Fruit fly (Drosophila melanogaster) whole organism, embryonic: ENCODE results near the gene CG15306.

ENCODE experiments used
- Abd-B ChIP-seq: fragments of 200-800 bp; sonication (Bioruptor generic); optimal IDR thresholded peaks from 2 replicates; lab custom pipeline; 2018; ENCODE audit warnings: missing biosample characterization, mild to moderate bottlenecking, missing genetic modification characterization, moderate library complexity
- BEAF-32 ChIP-seq: fragments of 200-800 bp; sonication (Bioruptor generic); optimal IDR thresholded peaks from 3 replicates; lab custom pipeline; 2017; ENCODE audit warnings: missing biosample characterization, missing genetic modification characterization, mild to moderate bottlenecking, moderate library complexity, missing genetic modification reagents
- CG10979 ChIP-seq: fragments of 200-800 bp; sonication (Bioruptor generic); optimal IDR thresholded peaks from 2 replicates; lab custom pipeline; 2018; ENCODE audit warnings: missing biosample characterization, mild to moderate bottlenecking, missing genetic modification characterization, moderate library complexity
- CG12391 ChIP-seq: fragments of 200-800 bp; sonication (Bioruptor generic); optimal IDR thresholded peaks from 3 replicates; lab custom pipeline; 2018; ENCODE audit warnings: missing biosample characterization, mild to moderate bottlenecking, missing genetic modification characterization, moderate library complexity
- CG12744 ChIP-seq: fragments of 200-800 bp; sonication (Bioruptor generic); optimal IDR thresholded peaks from 2 replicates; lab custom pipeline; 2016; ENCODE audit warnings: missing biosample characterization, missing genetic modification characterization
- CG13424 ChIP-seq: fragments of 200-800 bp; sonication (Bioruptor generic); optimal IDR thresholded peaks from 2 replicates; lab custom pipeline; 2019; ENCODE audit warnings: missing biosample characterization, mild to moderate bottlenecking, missing genetic modification characterization, moderate library complexity
- CG13775 ChIP-seq: fragments of 200-800 bp; sonication (Bioruptor generic); optimal IDR thresholded peaks from 3 replicates; lab custom pipeline; 2017; ENCODE audit warnings: missing biosample characterization, mild to moderate bottlenecking, missing genetic modification characterization
- CG14014 ChIP-seq: fragments of 200-800 bp; sonication (Bioruptor generic); IDR thresholded peaks from 2 replicates; pipeline ENCODE4 v1.3.6; 2022; ENCODE audit warnings: missing biosample characterization, missing genetic modification characterization
- CG15479 ChIP-seq: fragments of 200-800 bp; sonication (Bioruptor generic); optimal IDR thresholded peaks from 3 replicates; lab custom pipeline; 2019; ENCODE audit warnings: missing biosample characterization, mild to moderate bottlenecking, missing genetic modification characterization, moderate library complexity
- CG1832 ChIP-seq: fragments of 200-800 bp; sonication (Bioruptor generic); optimal IDR thresholded peaks from 2 replicates; lab custom pipeline; 2017; ENCODE audit warnings: missing biosample characterization, mild to moderate bottlenecking, missing genetic modification characterization, inconsistent platforms
- CG18476 ChIP-seq: fragments of 200-800 bp; sonication (Bioruptor generic); optimal IDR thresholded peaks from 2 replicates; lab custom pipeline; 2016; ENCODE audit warnings: missing biosample characterization, mild to moderate bottlenecking, missing genetic modification characterization
- CG2678 ChIP-seq: fragments of 200-800 bp; sonication (Bioruptor generic); optimal IDR thresholded peaks from 3 replicates; lab custom pipeline; 2019; ENCODE audit warnings: missing biosample characterization, mild to moderate bottlenecking, missing genetic modification characterization, moderate library complexity
- CG31388 ChIP-seq: fragments of 200-800 bp; sonication (Bioruptor generic); optimal IDR thresholded peaks from 2 replicates; lab custom pipeline; 2016; ENCODE audit warnings: missing biosample characterization, missing genetic modification characterization
- CG34224 ChIP-seq: fragments of 200-800 bp; sonication (Bioruptor generic); IDR thresholded peaks from 3 replicates; pipeline ENCODE4 v1.3.6; 2022; ENCODE audit warnings: missing biosample characterization, missing genetic modification characterization; ENCODE audit not compliant: partially characterized antibody
- CG42726 ChIP-seq: fragments of 200-800 bp; sonication (Bioruptor generic); IDR thresholded peaks from 2 replicates; pipeline ENCODE4 v1.3.6; 2022; ENCODE audit warnings: missing biosample characterization, missing genetic modification characterization; ENCODE audit not compliant: partially characterized antibody
- CG4404 ChIP-seq: fragments of 200-800 bp; sonication (Bioruptor generic); IDR thresholded peaks from 2 replicates; pipeline ENCODE4 v1.3.6; 2022; ENCODE audit warnings: missing biosample characterization, missing genetic modification characterization
- CG4707 ChIP-seq: fragments of 200-800 bp; sonication (Bioruptor generic); optimal IDR thresholded peaks from 2 replicates; lab custom pipeline; 2018; ENCODE audit warnings: missing biosample characterization, mild to moderate bottlenecking, missing genetic modification characterization, moderate library complexity
- CG7556 ChIP-seq: fragments of 200-800 bp; sonication (Bioruptor generic); optimal IDR thresholded peaks from 2 replicates; lab custom pipeline; 2017; ENCODE audit warnings: missing biosample characterization, mild to moderate bottlenecking, missing genetic modification characterization
- CG9727 ChIP-seq: fragments of 200-800 bp; sonication (Bioruptor generic); optimal IDR thresholded peaks from 3 replicates; lab custom pipeline; 2017; ENCODE audit warnings: missing biosample characterization, mild to moderate bottlenecking, missing genetic modification characterization
- CTCF ChIP-seq: fragments of 200-800 bp; sonication (Bioruptor generic); optimal IDR thresholded peaks from 2 replicates; lab custom pipeline; 2017; ENCODE audit warnings: missing biosample characterization, mild to moderate bottlenecking, missing genetic modification characterization, moderate library complexity
- Doc2 ChIP-seq: fragments of 200-800 bp; sonication (Bioruptor generic); IDR thresholded peaks from 2 replicates; pipeline ENCODE4 v1.3.6; 2022; ENCODE audit warnings: missing biosample characterization, missing genetic modification characterization
- Fer2 ChIP-seq: fragments of 200-800 bp; sonication (Bioruptor generic); optimal IDR thresholded peaks from 2 replicates; lab custom pipeline; 2018; ENCODE audit warnings: missing biosample characterization, mild to moderate bottlenecking, missing genetic modification characterization, moderate library complexity
- HHEX ChIP-seq: fragments of 200-800 bp; sonication (Bioruptor generic); optimal IDR thresholded peaks from 3 replicates; lab custom pipeline; 2017; ENCODE audit warnings: missing biosample characterization, mild to moderate bottlenecking, missing genetic modification characterization, missing genetic modification reagents
- HLH4C ChIP-seq: fragments of 200-800 bp; sonication (Bioruptor generic); IDR thresholded peaks from 3 replicates; pipeline ENCODE4 v1.3.6; 2022; ENCODE audit warnings: missing biosample characterization, missing genetic modification characterization; ENCODE audit not compliant: partially characterized antibody
- HLHmδ ChIP-seq: fragments of 200-800 bp; sonication (Bioruptor generic); optimal IDR thresholded peaks from 2 replicates; lab custom pipeline; 2018; ENCODE audit warnings: missing biosample characterization, mild to moderate bottlenecking, missing genetic modification characterization, moderate library complexity
- Hr51 ChIP-seq, 2 experiments: fragments of 200-800 bp; sonication (Bioruptor generic); optimal IDR thresholded peaks; 2 replicates in 1 of 2; 3 replicates in 1 of 2; lab custom pipeline; 2016 to 2018; ENCODE audit warnings: missing biosample characterization in 2 of 2, missing genetic modification characterization in 2 of 2, mild to moderate bottlenecking in 1 of 2, moderate library complexity in 1 of 2
- bsh ChIP-seq, 2 experiments: fragments of 200-800 bp; sonication (Bioruptor generic); optimal IDR thresholded peaks; 2 replicates each; lab custom pipeline; 2017 to 2018; ENCODE audit warnings: mild to moderate bottlenecking in 2 of 2, missing biosample characterization in 2 of 2, missing genetic modification characterization in 2 of 2, moderate library complexity in 1 of 2
- caup ChIP-seq: fragments of 200-800 bp; sonication (Bioruptor generic); optimal IDR thresholded peaks from 3 replicates; lab custom pipeline; 2017; ENCODE audit warnings: missing biosample characterization, mild to moderate bottlenecking, missing genetic modification characterization, moderate library complexity; ENCODE audit not compliant: severe bottlenecking
- dan ChIP-seq: fragments of 200-800 bp; sonication (Bioruptor generic); IDR thresholded peaks from 2 replicates; pipeline ENCODE4 v1.3.6; 2022; ENCODE audit warnings: missing biosample characterization, missing genetic modification characterization
- fu2 ChIP-seq: fragments of 200-800 bp; sonication (Bioruptor generic); optimal IDR thresholded peaks from 2 replicates; lab custom pipeline; 2016; ENCODE audit warnings: missing biosample characterization, missing genetic modification characterization
- lov ChIP-seq, 2 experiments: fragments of 200-800 bp in 1 of 2; fragments of >200 bp in 1 of 2; sonication (Bioruptor generic) in 1 of 2; IDR thresholded peaks in 1 of 2; optimal IDR thresholded peaks in 1 of 2; 2 replicates in 1 of 2; 3 replicates in 1 of 2; pipeline versions ENCODE4 v1.3.6 to Lab custom; 2017 to 2022; ENCODE audit warnings: missing biosample characterization in 1 of 2, missing genetic modification characterization in 1 of 2
- mam ChIP-seq: fragments of 200-800 bp; sonication (Bioruptor generic); optimal IDR thresholded peaks from 3 replicates; lab custom pipeline; 2016; ENCODE audit warnings: missing biosample characterization, missing genetic modification characterization
- nau ChIP-seq: fragments of 200-800 bp; sonication (Bioruptor generic); optimal IDR thresholded peaks from 3 replicates; lab custom pipeline; 2017; ENCODE audit warnings: missing biosample characterization, mild to moderate bottlenecking, missing genetic modification characterization, missing genetic modification reagents
- nom ChIP-seq: fragments of 200-800 bp; sonication (Bioruptor generic); optimal IDR thresholded peaks from 2 replicates; lab custom pipeline; 2017; ENCODE audit warnings: missing biosample characterization, missing genetic modification characterization, mild to moderate bottlenecking, moderate library complexity, missing genetic modification reagents
- prd ChIP-seq, 3 experiments: fragments of >200 bp in 2 of 3; fragments of 200-800 bp in 1 of 3; sonication (Bioruptor generic) in 1 of 3; optimal IDR thresholded peaks in 2 of 3; IDR thresholded peaks in 1 of 3; 2 replicates in 2 of 3; 3 replicates in 1 of 3; pipeline versions ENCODE4 v1.3.6 to Lab custom; 2017 to 2022; ENCODE audit warnings: missing biosample characterization in 1 of 3, missing genetic modification characterization in 1 of 3
- salm ChIP-seq: fragments of 200-800 bp; sonication (Bioruptor generic); optimal IDR thresholded peaks from 2 replicates; lab custom pipeline; 2018; ENCODE audit warnings: missing biosample characterization, mild to moderate bottlenecking, missing genetic modification characterization
- sens ChIP-seq: fragments of 200-800 bp; sonication (Bioruptor generic); peaks from one replicate; lab custom pipeline; 2016; ENCODE audit warnings: missing biosample characterization, missing genetic modification characterization
- stc ChIP-seq: fragments of 200-800 bp; sonication (Bioruptor generic); IDR thresholded peaks from 2 replicates; pipeline ENCODE4 v1.3.6; 2022; ENCODE audit warnings: missing biosample characterization, missing genetic modification characterization
- tll ChIP-seq, 2 experiments: fragments of 200-800 bp in 1 of 2; fragments of >200 bp in 1 of 2; sonication (Bioruptor generic) in 1 of 2; optimal IDR thresholded peaks; 2 replicates each; lab custom pipeline; 2017 to 2019; ENCODE audit warnings: missing biosample characterization in 2 of 2, missing genetic modification characterization in 2 of 2, mild to moderate bottlenecking in 1 of 2, moderate library complexity in 1 of 2
- toy ChIP-seq: fragments of 200-800 bp; sonication (Bioruptor generic); IDR thresholded peaks from 2 replicates; pipeline ENCODE4 v1.3.6; 2022; ENCODE audit warnings: missing biosample characterization, missing genetic modification characterization
- twi ChIP-seq: fragments of 200-800 bp; optimal IDR thresholded peaks from 2 replicates; lab custom pipeline; 2019; ENCODE audit warnings: missing biosample characterization, mild to moderate bottlenecking, missing genetic modification characterization, moderate library complexity
- usp ChIP-seq: fragments of >200 bp; optimal IDR thresholded peaks from 2 replicates; lab custom pipeline; 2017; ENCODE audit warnings: missing biosample characterization, missing genetic modification characterization

CG15306 gene

dm6 chrX:10300140-10300539, 31.5 kb downstream of the CG15306 start (continued):
- no peak for TF ChIP-seq lov (optimal IDR thresholded peaks at IDR 0.05; lab: Kevin White, UChicago)
- TF ChIP-seq lov (GFP tag; IDR thresholded peaks at IDR 0.05; lab: Robert Waterston, UW): no peak
- TF ChIP-seq Abd-B: no peak
- no peak for TF ChIP-seq mam (GFP tag; lab: Kevin White, UChicago)
- TF ChIP-seq CG4707 (GFP tag; lab: Kevin White, UChicago): no peak
- peak in 1 of 2 experiments; percentile 16 for TF ChIP-seq bsh (GFP tag; optimal IDR thresholded peaks at IDR 0.05; lab: Kevin White, UChicago)
- TF ChIP-seq CG1832 (GFP tag; lab: Kevin White, UChicago): no peak
- peak; percentile 25 for TF ChIP-seq CG7556
- no peak for TF ChIP-seq stc (GFP tag; lab: Robert Waterston, UW)
- peak; percentile 51 for TF ChIP-seq CG2678 (tag; lab: Kevin White, UChicago)
- no peak for TF ChIP-seq CG15479 (GFP tag; lab: Kevin White, UChicago)
- no peak for TF ChIP-seq dan (GFP tag; lab: Robert Waterston, UW)
- TF ChIP-seq CG13775: no peak
- TF ChIP-seq CG18476 (GFP tag; lab: Kevin White, UChicago): no peak
- TF ChIP-seq HLHmδ: no peak
- TF ChIP-seq CG12744: no peak
- no peak for TF ChIP-seq fu2 (GFP tag; lab: Kevin White, UChicago)
- TF ChIP-seq prd (optimal IDR thresholded peaks at IDR 0.05; lab: Kevin White, UChicago): no peak
- no peak for TF ChIP-seq prd (GFP tag; IDR thresholded peaks at IDR 0.05; lab: Robert Waterston, UW)
- no peak for TF ChIP-seq CG14014 (GFP tag; lab: Robert Waterston, UW)
- no peak for TF ChIP-seq CG34224 (GFP tag; lab: Robert Waterston, UW)
- no peak for TF ChIP-seq toy (GFP tag; lab: Robert Waterston, UW)
- peak in 1 of 2 experiments; percentile 39 for TF ChIP-seq Hr51 (GFP tag; optimal IDR thresholded peaks at IDR 0.05; lab: Kevin White, UChicago)
- TF ChIP-seq tll (GFP tag; optimal IDR thresholded peaks at IDR 0.05; lab: Kevin White, UChicago): no peak
- TF ChIP-seq CG13424 (tag; lab: Kevin White, UChicago): peak; percentile 7
- no peak for TF ChIP-seq sens (GFP tag; lab: Kevin White, UChicago)
- no peak for TF ChIP-seq HLH4C (GFP tag; lab: Robert Waterston, UW)
- no peak for TF ChIP-seq Doc2
- no peak for TF ChIP-seq HHEX (GFP tag; lab: Kevin White, UChicago)
- no peak for TF ChIP-seq CG4404 (GFP tag; lab: Robert Waterston, UW)
- no peak for TF ChIP-seq CG9727
- TF ChIP-seq caup (GFP tag; lab: Kevin White, UChicago): no peak
- no peak for TF ChIP-seq CG31388 (GFP tag; lab: Kevin White, UChicago)
- no peak for TF ChIP-seq nau (GFP tag; lab: Kevin White, UChicago)
- TF ChIP-seq CG12391 (tag; lab: Kevin White, UChicago): peak; percentile 14
- TF ChIP-seq CTCF (GFP tag; lab: Kevin White, UChicago): no peak
- no peak for TF ChIP-seq CG10979 (tag; lab: Kevin White, UChicago)
- no peak for TF ChIP-seq BEAF-32
- TF ChIP-seq twi (tag; lab: Kevin White, UChicago): no peak
- TF ChIP-seq CG42726 (GFP tag; lab: Robert Waterston, UW): no peak
- no peak for TF ChIP-seq Fer2 (tag; lab: Kevin White, UChicago)
- no peak for TF ChIP-seq salm (tag; lab: Kevin White, UChicago)
- no peak for TF ChIP-seq nom
- no peak for TF ChIP-seq usp (GFP tag; lab: Kevin White, UChicago)
